Worm (Caenorhabditis elegans) whole organism, L4 larva: Measurements from ENCODE around the gene T21C12.8.

Source experiments
- F37D6.2 ChIP-seq: sonication (generic microtip); optimal IDR thresholded peaks from 2 replicates; lab custom pipeline; 2016; ENCODE audit warnings: mild to moderate bottlenecking, missing genetic modification characterization, missing compliant biosample characterization
- F49E8.2 ChIP-seq: sonication (generic microtip); optimal IDR thresholded peaks from 2 replicates; lab custom pipeline; 2016; ENCODE audit warnings: missing compliant biosample characterization, mild to moderate bottlenecking, missing genetic modification characterization, borderline replicate concordance
- T20F7.1 ChIP-seq: fragments of 200-800 bp; sonication (Bioruptor generic); optimal IDR thresholded peaks from 2 replicates; lab custom pipeline; 2018; ENCODE audit warnings: mild to moderate bottlenecking, missing genetic modification characterization, missing compliant biosample characterization
- T26A8.4 ChIP-seq: fragments of 200-800 bp; sonication (Bioruptor generic); IDR thresholded peaks from 2 replicates; pipeline ENCODE4 v1.3.6; 2022; ENCODE audit warnings: missing genetic modification characterization, missing compliant biosample characterization
- Y48G9A.11 ChIP-seq: fragments of 200-800 bp; sonication (Bioruptor generic); IDR thresholded peaks from 2 replicates; pipeline ENCODE4 v1.3.6; 2022; ENCODE audit warnings: missing genetic modification reagents, missing genetic modification characterization, missing compliant biosample characterization
- Y5F2A.4 ChIP-seq: fragments of 200-800 bp; sonication (Bioruptor generic); optimal IDR thresholded peaks from 2 replicates; lab custom pipeline; 2018; ENCODE audit warnings: mild to moderate bottlenecking, missing genetic modification characterization, missing compliant biosample characterization
- ZK546.5 ChIP-seq, 2 experiments: sonication (generic microtip); optimal IDR thresholded peaks; 2 replicates each; lab custom pipeline; 2017; ENCODE audit warnings: missing biosample characterization in 2 of 2, missing genetic modification characterization in 2 of 2
- aly-2 ChIP-seq: sonication (generic microtip); optimal IDR thresholded peaks from 2 replicates; lab custom pipeline; 2018; ENCODE audit warnings: missing biosample characterization, missing genetic modification characterization
- ama-1 ChIP-seq: fragments of 150-350 bp; optimal IDR thresholded peaks from 2 replicates; lab custom pipeline; 2014; ENCODE audit warnings: inconsistent platforms, mixed read lengths
- arid-1 ChIP-seq: fragments of 200-800 bp; sonication (Bioruptor generic); conservative IDR thresholded peaks from 2 replicates; pipeline ENCODE4 v1.3.6; 2022; ENCODE audit warnings: missing genetic modification reagents, missing genetic modification characterization, missing compliant biosample characterization
- ceh-28 ChIP-seq: fragments of 150-350 bp; optimal IDR thresholded peaks from 2 replicates; lab custom pipeline; 2014; ENCODE audit warnings: missing biosample characterization, missing genetic modification reagents, missing genetic modification characterization
- ceh-44 ChIP-seq: fragments of 200-800 bp; sonication (Bioruptor generic); IDR thresholded peaks from 2 replicates; pipeline ENCODE4 v1.3.6; 2022; ENCODE audit warnings: missing genetic modification reagents, missing genetic modification characterization, missing compliant biosample characterization
- ceh-62 ChIP-seq: sonication (generic microtip); optimal IDR thresholded peaks from 2 replicates; lab custom pipeline; 2017; ENCODE audit warnings: missing biosample characterization, missing genetic modification characterization
- ceh-82 ChIP-seq: sonication (generic microtip); optimal IDR thresholded peaks from 2 replicates; lab custom pipeline; 2017; ENCODE audit warnings: missing biosample characterization, missing genetic modification characterization
- ctbp-1 ChIP-seq: fragments of 200-800 bp; sonication (Bioruptor generic); IDR thresholded peaks from 2 replicates; pipeline ENCODE4 v1.3.6; 2022; ENCODE audit warnings: missing genetic modification reagents, missing genetic modification characterization, missing compliant biosample characterization
- daf-19 ChIP-seq: fragments of 200-800 bp; sonication (Bioruptor generic); conservative IDR thresholded peaks from 2 replicates; pipeline ENCODE4 v1.3.6; 2022; ENCODE audit warnings: missing genetic modification characterization, missing compliant biosample characterization
- dmd-6 ChIP-seq: fragments of 200-800 bp; sonication (Bioruptor generic); IDR thresholded peaks from 2 replicates; pipeline ENCODE4 v1.3.6; 2022; ENCODE audit warnings: missing genetic modification reagents, missing genetic modification characterization, missing compliant biosample characterization
- dmd-8 ChIP-seq: fragments of 200-800 bp; sonication (Bioruptor generic); IDR thresholded peaks from 2 replicates; pipeline ENCODE4 v1.3.6; 2022; ENCODE audit warnings: missing genetic modification characterization, missing compliant biosample characterization
- dpl-1 ChIP-seq: fragments of 150-350 bp; optimal IDR thresholded peaks from 2 replicates; lab custom pipeline; 2014; ENCODE audit warnings: missing biosample characterization, missing genetic modification reagents, missing genetic modification characterization
- dve-1 ChIP-seq: sonication (generic microtip); optimal IDR thresholded peaks from 2 replicates; lab custom pipeline; 2017; ENCODE audit warnings: antibody characterized with exemption, mild to moderate bottlenecking, missing genetic modification characterization, missing compliant biosample characterization; ENCODE audit not compliant: insufficient read depth
- egl-43 ChIP-seq: fragments of 200-800 bp; sonication (Bioruptor generic); IDR thresholded peaks from 2 replicates; pipeline ENCODE4 v1.3.6; 2022; ENCODE audit warnings: missing genetic modification reagents, missing genetic modification characterization, missing compliant biosample characterization
- fkh-10 ChIP-seq: fragments of 150-350 bp; optimal IDR thresholded peaks from 2 replicates; lab custom pipeline; 2014; ENCODE audit warnings: missing biosample characterization, missing genetic modification reagents, missing genetic modification characterization
- fos-1 ChIP-seq: fragments of 150-350 bp; optimal IDR thresholded peaks from 2 replicates; lab custom pipeline; 2014; ENCODE audit warnings: missing biosample characterization, missing genetic modification characterization
- gei-8 ChIP-seq: fragments of 200-800 bp; sonication (Bioruptor generic); optimal IDR thresholded peaks from 2 replicates; lab custom pipeline; 2018; ENCODE audit warnings: mild to moderate bottlenecking, missing genetic modification characterization, missing compliant biosample characterization
- hif-1 ChIP-seq, 2 experiments: sonication (generic microtip); optimal IDR thresholded peaks; 2 replicates each; lab custom pipeline; 2016 to 2017; ENCODE audit warnings: missing compliant biosample characterization in 2 of 2, missing genetic modification characterization in 2 of 2, missing genetic modification reagents in 2 of 2, missing genotype in 2 of 2, mild to moderate bottlenecking in 1 of 2
- lin-15B ChIP-seq: fragments of 150-350 bp; sonication (generic microtip); optimal IDR thresholded peaks from 3 replicates; lab custom pipeline; 2014; ENCODE audit warnings: missing biosample characterization, missing genetic modification characterization
- lin-29 ChIP-seq: fragments of 200-800 bp; sonication (Bioruptor generic); IDR thresholded peaks from 2 replicates; pipeline ENCODE4 v1.3.6; 2022; ENCODE audit warnings: missing genetic modification reagents, missing genetic modification characterization, missing compliant biosample characterization
- lin-38 ChIP-seq: fragments of 200-800 bp; sonication (Bioruptor generic); IDR thresholded peaks from 2 replicates; pipeline ENCODE4 v1.3.6; 2022; ENCODE audit warnings: missing genetic modification reagents, missing genetic modification characterization, missing compliant biosample characterization
- lir-3 ChIP-seq: sonication (generic microtip); optimal IDR thresholded peaks from 2 replicates; lab custom pipeline; 2016; ENCODE audit warnings: mild to moderate bottlenecking, missing genetic modification characterization, missing compliant biosample characterization
- madf-9 ChIP-seq: fragments of 200-800 bp; sonication (Bioruptor generic); conservative IDR thresholded peaks from 2 replicates; pipeline ENCODE4 v1.3.6; 2022; ENCODE audit warnings: missing genetic modification reagents, missing genetic modification characterization, missing compliant biosample characterization
- mdl-1 ChIP-seq, 2 experiments: fragments of 150-350 bp in 1 of 2; sonication (generic microtip) in 1 of 2; optimal IDR thresholded peaks; 2 replicates each; lab custom pipeline; 2014 to 2017; ENCODE audit warnings: missing biosample characterization in 2 of 2, missing genetic modification characterization in 2 of 2
- mes-2 ChIP-seq: sonication (generic microtip); optimal IDR thresholded peaks from 2 replicates; lab custom pipeline; 2016; ENCODE audit warnings: missing genotype, mild to moderate bottlenecking, missing genetic modification characterization, missing compliant biosample characterization; ENCODE audit not compliant: poor library complexity, severe bottlenecking
- nhr-10 ChIP-seq: fragments of 150-350 bp; optimal IDR thresholded peaks from 2 replicates; lab custom pipeline; 2014; ENCODE audit warnings: missing biosample characterization, missing genetic modification characterization
- nhr-41 ChIP-seq: fragments of 200-800 bp; sonication (Bioruptor generic); IDR thresholded peaks from 2 replicates; pipeline ENCODE4 v1.3.6; 2022; ENCODE audit warnings: missing genetic modification reagents, missing genetic modification characterization, missing compliant biosample characterization
- nhr-48 ChIP-seq: sonication (generic microtip); optimal IDR thresholded peaks from 2 replicates; lab custom pipeline; 2016; ENCODE audit warnings: mild to moderate bottlenecking, missing genetic modification characterization, missing compliant biosample characterization
- set-16 ChIP-seq: fragments of 200-800 bp; sonication (Bioruptor generic); IDR thresholded peaks from 2 replicates; pipeline ENCODE4 v1.3.6; 2022; ENCODE audit warnings: missing genetic modification reagents, missing genetic modification characterization, missing compliant biosample characterization
- snpc-1.2 ChIP-seq: fragments of 200-800 bp; sonication (Bioruptor generic); IDR thresholded peaks from 2 replicates; pipeline ENCODE4 v1.3.6; 2022; ENCODE audit warnings: missing genetic modification reagents, missing genetic modification characterization, missing compliant biosample characterization
- spr-3 ChIP-seq: fragments of 200-800 bp; sonication (Bioruptor generic); optimal IDR thresholded peaks from 2 replicates; lab custom pipeline; 2018; ENCODE audit warnings: mild to moderate bottlenecking, missing genetic modification characterization, missing compliant biosample characterization
- tra-1 ChIP-seq: fragments of 200-800 bp; sonication (Bioruptor generic); IDR thresholded peaks from 2 replicates; pipeline ENCODE4 v1.3.6; 2022; ENCODE audit warnings: missing genetic modification reagents, missing genetic modification characterization, missing compliant biosample characterization
- unc-130 ChIP-seq: sonication (generic microtip); optimal IDR thresholded peaks from 2 replicates; lab custom pipeline; 2016; ENCODE audit warnings: missing genetic modification reagents, missing genetic modification characterization, missing compliant biosample characterization
- zag-1 ChIP-seq: fragments of 150-350 bp; optimal IDR thresholded peaks from 2 replicates; lab custom pipeline; 2014; ENCODE audit warnings: missing biosample characterization, missing genetic modification characterization
- zip-11 ChIP-seq: fragments of 200-800 bp; sonication (Bioruptor generic); IDR thresholded peaks from 2 replicates; pipeline ENCODE4 v1.3.6; 2022; ENCODE audit warnings: missing genetic modification characterization, missing compliant biosample characterization
- ztf-11 ChIP-seq: fragments of 150-350 bp; optimal IDR thresholded peaks from 2 replicates; lab custom pipeline; 2014; ENCODE audit warnings: missing biosample characterization, missing genetic modification characterization

Gene T21C12.8

ce11 chrIII:10506699-10507248, 46.1 kb downstream of the T21C12.8 start, which contains the start of the genes sip-1 and sly-1 (continued):
- TF ChIP-seq dpl-1 (GFP tag; lab: Kevin White, UChicago) (peak; percentile 94), ztf-11 (tag; lab: Kevin White, UChicago) (no peak), ceh-28 (tag; lab: Kevin White, UChicago) (no peak), nhr-10 (tag; lab: Kevin White, UChicago) (no peak), aly-2 (tag; lab: Kevin White, UChicago) (no peak), nhr-41 (GFP tag; lab: Robert Waterston, UW) (no peak), fos-1 (tag; lab: Kevin White, UChicago) (no peak), Y48G9A.11 (no peak), T26A8.4 (no peak), lin-29 (no peak), dmd-6 (GFP tag; lab: Robert Waterston, UW) (peak; percentile 27; the same call in 1 of the 2 replicates), spr-3 (no peak), F37D6.2 (tag; lab: Kevin White, UChicago) (peak; percentile 19), zag-1 (no peak), ceh-82 (tag; lab: Kevin White, UChicago) (no peak), tra-1 (GFP tag; lab: Robert Waterston, UW) (no peak), madf-9 (GFP tag; lab: Robert Waterston, UW) (no peak), ceh-62 (tag; lab: Kevin White, UChicago) (no peak), lin-38 (GFP tag; lab: Robert Waterston, UW) (peak; percentile 90), ceh-44 (no peak), lir-3 (tag; lab: Kevin White, UChicago) (no peak), fkh-10 (GFP tag; lab: Kevin White, UChicago) (no peak), hif-1 (tag; optimal IDR thresholded peaks at IDR 0.05; lab: Kevin White, UChicago) (peak in 1 of 2 experiments; percentile 42), nhr-48 (tag; lab: Kevin White, UChicago) (no peak), lin-15B (tag; lab: Kevin White, UChicago) (peak; percentile 50), zip-11 (GFP tag; lab: Robert Waterston, UW) (no peak), dmd-8 (GFP tag; lab: Robert Waterston, UW) (no peak)

- TF ChIP-seq ZK546.5 (tag; optimal IDR thresholded peaks at IDR 0.05; lab: Kevin White, UChicago) (no peak), lin-38 (GFP tag; lab: Robert Waterston, UW) (peak; percentile 79), ctbp-1 (GFP tag; lab: Robert Waterston, UW) (0 out of 2 replicates have a peak, but pooled peaks have one; percentile 28), unc-130 (GFP tag; lab: Kevin White, UChicago) (peak; percentile 83), mes-2 (tag; lab: Kevin White, UChicago) (peak; percentile 13), dve-1 (no peak), F49E8.2 (peak; percentile 54), snpc-1.2 (peak; percentile 57), mdl-1 (tag; optimal IDR thresholded peaks at IDR 0.05; lab: Kevin White, UChicago) (no peak), arid-1 (GFP tag; lab: Robert Waterston, UW) (0 out of 2 replicates have a peak, but pooled peaks have one; percentile 28), gei-8 (GFP tag; lab: Kevin White, UChicago) (peak; percentile 26), Y5F2A.4 (GFP tag; lab: Kevin White, UChicago) (peak; percentile 1), set-16 (GFP tag; lab: Robert Waterston, UW) (peak; percentile 33; the same call in 1 of the 2 replicates), egl-43 (GFP tag; lab: Robert Waterston, UW) (peak; percentile 20; the same call in 1 of the 2 replicates), nhr-10 (tag; lab: Kevin White, UChicago) (no peak), ama-1 (lab: Kevin White, UChicago) (peak; percentile 56), daf-19 (0 out of 2 replicates have a peak, but pooled peaks have one; percentile 7), T20F7.1 (GFP tag; lab: Kevin White, UChicago) (no peak)
Observed at ce11 chrIII:10505943-10506698, 46.7 kb downstream of the T21C12.8 start.
